Fruit fly (Drosophila melanogaster) Kc167 (cell line): ENCODE data around the gene CG33995.

Experiments
- Sin3A ChIP-seq: fragments of >200 bp; optimal IDR thresholded peaks from 2 replicates; lab custom pipeline; 2018; ENCODE audit warnings: missing external identifiers
- psq ChIP-seq: fragments of >200 bp; optimal IDR thresholded peaks from 2 replicates; lab custom pipeline; 2017; ENCODE audit warnings: missing external identifiers
- ttk ChIP-seq: sonication (Bioruptor generic); optimal IDR thresholded peaks from 2 replicates; lab custom pipeline; 2017; ENCODE audit warnings: missing external identifiers

dm6 chr2L:5002031-5002430, 41.0 kb upstream of the CG33995 start:
- TF ChIP-seq ttk (lab: Kevin White, UChicago) (no peak), Sin3A (lab: Kevin White, UChicago) (no peak), psq (no peak)
